Worm (Caenorhabditis elegans) whole organism, early embryonic: ENCODE results near the gene nlp-64.
"Not testable (repeated sequence)": the region's sequence is repeated elsewhere in the genome, so short reads cannot be mapped to it uniquely, and the experiment has no call there.

Experiments
- B0310.2 ChIP-seq: sonication (generic microtip); optimal IDR thresholded peaks from 2 replicates; lab custom pipeline; 2016; ENCODE audit warnings: mild to moderate bottlenecking, missing genetic modification characterization, missing compliant biosample characterization
- F13C5.2 ChIP-seq: sonication (generic microtip); optimal IDR thresholded peaks from 2 replicates; lab custom pipeline; 2017; ENCODE audit warnings: mild to moderate bottlenecking, missing genetic modification characterization, inconsistent platforms, missing compliant biosample characterization
- aly-1 ChIP-seq: sonication (generic microtip); optimal IDR thresholded peaks from 2 replicates; lab custom pipeline; 2016; ENCODE audit warnings: missing genetic modification characterization, missing compliant biosample characterization
- ama-1 ChIP-seq: fragments of 150-350 bp; optimal IDR thresholded peaks from 2 replicates; lab custom pipeline; 2014
- ceh-13 ChIP-seq: fragments of 200-800 bp; sonication (Bioruptor generic); optimal IDR thresholded peaks from 2 replicates; lab custom pipeline; 2018; ENCODE audit warnings: mild to moderate bottlenecking, missing genetic modification characterization, missing compliant biosample characterization
- ceh-36 ChIP-seq: sonication (generic microtip); optimal IDR thresholded peaks from 2 replicates; lab custom pipeline; 2016; ENCODE audit warnings: missing genetic modification characterization, inconsistent platforms, missing compliant biosample characterization
- ets-7 ChIP-seq: sonication (generic microtip); optimal IDR thresholded peaks from 2 replicates; lab custom pipeline; 2016; ENCODE audit warnings: missing genotype, missing genetic modification characterization, missing compliant biosample characterization
- flt-1 ChIP-seq: fragments of 200-800 bp; sonication (Bioruptor generic); IDR thresholded peaks from 2 replicates; pipeline ENCODE4 v1.3.6; 2022; ENCODE audit warnings: missing genetic modification characterization, missing compliant biosample characterization
- hmbx-1 ChIP-seq: sonication (generic microtip); optimal IDR thresholded peaks from 2 replicates; lab custom pipeline; 2016; ENCODE audit warnings: mild to moderate bottlenecking, missing genetic modification characterization, missing compliant biosample characterization
- hmg-4 ChIP-seq: fragments of 200-800 bp; sonication (Bioruptor generic); optimal IDR thresholded peaks from 2 replicates; lab custom pipeline; 2018; ENCODE audit warnings: mild to moderate bottlenecking, missing genetic modification characterization, missing compliant biosample characterization
- hnd-1 ChIP-seq: sonication (generic microtip); optimal IDR thresholded peaks from 2 replicates; lab custom pipeline; 2016; ENCODE audit warnings: missing genetic modification characterization, missing compliant biosample characterization
- pes-1 ChIP-seq: fragments of 200-800 bp; sonication (Bioruptor generic); IDR thresholded peaks from 2 replicates; pipeline ENCODE4 v1.3.6; 2022; ENCODE audit warnings: missing genetic modification reagents, missing genetic modification characterization, missing compliant biosample characterization
- scrt-1 ChIP-seq: fragments of 200-800 bp; sonication (Bioruptor generic); IDR thresholded peaks from 2 replicates; pipeline ENCODE4 v1.3.6; 2022; ENCODE audit warnings: missing genetic modification characterization, missing compliant biosample characterization
- sea-1 ChIP-seq: fragments of 200-800 bp; sonication (Bioruptor generic); conservative IDR thresholded peaks from 2 replicates; pipeline ENCODE4 v1.3.6; 2022; ENCODE audit warnings: missing genetic modification characterization, missing compliant biosample characterization
- tbx-11 ChIP-seq: fragments of 200-800 bp; sonication (Bioruptor generic); IDR thresholded peaks from 2 replicates; pipeline ENCODE4 v1.3.6; 2022; ENCODE audit warnings: missing genetic modification characterization, missing compliant biosample characterization
- tbx-37 ChIP-seq: fragments of 200-800 bp; sonication (Bioruptor generic); conservative IDR thresholded peaks from 2 replicates; pipeline ENCODE4 v1.3.6; 2022; ENCODE audit warnings: missing genetic modification reagents, missing genetic modification characterization, missing compliant biosample characterization
- tra-4 ChIP-seq: sonication (generic microtip); optimal IDR thresholded peaks from 2 replicates; lab custom pipeline; 2017; ENCODE audit warnings: missing genetic modification characterization, missing compliant biosample characterization

Gene nlp-64

DNA sequence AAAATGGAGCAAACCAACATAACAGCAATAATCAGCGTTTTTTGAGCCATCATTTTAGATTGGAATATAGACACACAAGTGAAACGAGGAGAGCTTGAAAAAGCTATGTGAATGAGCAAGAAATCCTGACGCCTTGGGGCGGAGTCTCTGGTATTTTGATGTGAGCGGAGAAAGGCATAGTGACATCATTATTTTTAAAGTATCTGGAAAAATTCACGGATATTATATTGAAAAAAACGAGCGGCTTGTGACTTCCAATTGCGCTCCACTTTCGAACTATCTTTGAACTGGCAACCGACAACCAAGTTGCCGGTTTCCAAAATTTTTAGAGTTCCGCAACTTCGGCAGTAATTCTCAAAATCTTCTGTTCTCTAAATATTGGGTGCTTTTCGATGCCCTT lies at the start of gene nlp-64:
Gene nlp-64, minus strand, starts transcription at position 101 of the 400 bp plus-strand sequence.
- TF ChIP-seq hmg-4 (GFP tag; lab: Kevin White, UChicago) (no peak), flt-1 (GFP tag; lab: Robert Waterston, UW) (no peak), pes-1 (GFP tag; lab: Robert Waterston, UW) (no peak), tra-4 (tag; lab: Kevin White, UChicago) (no peak), sea-1 (GFP tag; lab: Robert Waterston, UW) (no peak), hnd-1 (tag; lab: Kevin White, UChicago) (no peak), tbx-11 (GFP tag; lab: Robert Waterston, UW) (no peak), ama-1 (no peak), aly-1 (tag; lab: Kevin White, UChicago) (no peak), B0310.2 (tag; lab: Kevin White, UChicago) (no peak), F13C5.2 (tag; lab: Kevin White, UChicago) (no peak), ets-7 (no peak), scrt-1 (GFP tag; lab: Robert Waterston, UW) (no peak)

DNA sequence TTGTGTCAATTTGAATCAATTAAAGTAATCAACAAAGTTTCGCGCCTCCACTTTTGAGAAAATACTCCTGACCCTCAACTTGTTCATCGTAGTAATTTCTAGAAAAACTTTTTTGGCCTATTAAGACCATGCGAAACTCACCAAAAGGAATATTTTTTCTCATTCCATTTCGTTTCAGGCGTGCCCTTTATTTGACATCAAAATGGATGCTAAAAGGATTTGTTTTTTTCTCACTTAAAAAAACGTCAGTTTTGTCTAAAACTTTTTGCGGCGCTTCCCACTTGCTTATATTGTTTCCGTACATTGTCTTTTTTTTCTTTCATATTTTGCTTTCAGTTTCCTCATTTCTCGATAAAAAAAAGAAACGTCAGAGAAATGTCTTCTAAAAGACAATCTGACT lies 49.4 kb upstream of the nlp-64 start, which contains the start of gene C04E7.5:
Gene C04E7.5, plus strand, starts transcription at position 301 of the 400 bp plus-strand sequence.
- TF ChIP-seq aly-1 (tag; lab: Kevin White, UChicago) (no peak), F13C5.2 (tag; lab: Kevin White, UChicago) (no peak), ceh-13 (GFP tag; lab: Kevin White, UChicago) (no peak), ama-1 (no peak), ceh-36 (tag; lab: Kevin White, UChicago) (no peak), sea-1 (GFP tag; lab: Robert Waterston, UW) (no peak), pes-1 (GFP tag; lab: Robert Waterston, UW) (no peak), scrt-1 (GFP tag; lab: Robert Waterston, UW) (no peak)

DNA sequence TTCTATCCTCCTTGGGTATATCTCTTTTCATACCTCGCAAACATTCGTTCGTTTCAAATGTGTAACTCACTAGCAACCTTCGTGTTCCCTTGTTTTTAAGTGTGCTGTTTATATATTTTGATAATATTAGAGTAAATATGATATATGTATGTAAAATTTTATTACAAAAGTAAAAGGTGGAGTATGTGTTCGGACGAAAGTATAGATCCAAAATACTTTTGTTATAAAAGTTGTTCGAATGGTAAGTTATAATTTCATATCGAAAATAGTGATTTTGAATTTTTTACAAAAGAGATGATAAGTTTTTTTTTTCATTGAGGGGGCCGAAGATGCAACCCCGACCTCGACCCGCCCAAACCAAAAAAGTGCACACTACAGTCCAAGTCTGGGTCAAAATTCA lies 46.7 kb upstream of the nlp-64 start, which contains the start of gene C04E7.1:
Gene C04E7.1, plus strand, starts transcription at position 301 of the 400 bp plus-strand sequence.
- TF ChIP-seq F13C5.2 (tag; lab: Kevin White, UChicago), result no peak
- no peak for TF ChIP-seq ama-1

DNA sequence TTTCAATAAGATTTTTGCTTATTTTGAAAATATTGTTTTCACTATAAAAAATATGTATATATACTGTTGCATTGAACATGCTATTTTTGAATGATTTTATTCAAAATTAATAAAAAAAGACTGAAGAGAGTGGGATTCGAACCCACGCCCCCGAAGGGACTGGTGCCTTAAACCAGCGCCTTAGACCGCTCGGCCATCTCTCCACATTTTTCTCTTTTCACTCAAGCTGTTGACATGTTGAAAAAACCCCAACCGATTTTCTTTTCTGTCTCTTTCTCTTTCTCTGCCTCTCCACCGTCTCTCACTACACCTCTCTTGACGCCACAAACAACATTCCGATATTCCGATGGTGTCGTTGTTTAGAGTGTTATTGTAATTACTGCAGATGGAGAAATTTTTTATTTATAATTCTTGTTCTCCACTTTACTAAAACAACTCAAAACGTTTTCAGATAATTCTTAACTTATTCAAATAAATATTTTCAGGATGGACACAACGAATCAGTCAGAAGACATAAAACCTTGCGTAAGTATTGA lies 42.1 kb upstream of the nlp-64 start, which contains the start of gene sor-3:
Gene sor-3, plus strand, starts transcription at position 486 of the 536 bp plus-strand sequence.
- TF ChIP-seq hmbx-1 (tag; lab: Kevin White, UChicago), result peak; percentile 65
- TF ChIP-seq tra-4 (tag; lab: Kevin White, UChicago), result peak; percentile 75
- peak; percentile 94 for TF ChIP-seq hmg-4 (GFP tag; lab: Kevin White, UChicago)
- TF ChIP-seq ceh-36 (tag; lab: Kevin White, UChicago), result peak; percentile 78
- peak; percentile 91 for TF ChIP-seq pes-1 (GFP tag; lab: Robert Waterston, UW)
- TF ChIP-seq scrt-1 (GFP tag; lab: Robert Waterston, UW), result peak; percentile 90
- TF ChIP-seq ets-7, result peak; percentile 62
- TF ChIP-seq flt-1 (GFP tag; lab: Robert Waterston, UW), result peak; percentile 85
- peak; percentile 70 for TF ChIP-seq ceh-13 (GFP tag; lab: Kevin White, UChicago)
- peak; percentile 90 for TF ChIP-seq tbx-11 (GFP tag; lab: Robert Waterston, UW)
- TF ChIP-seq tbx-37, result peak; percentile 94
- peak; percentile 96 for TF ChIP-seq F13C5.2 (tag; lab: Kevin White, UChicago)
- TF ChIP-seq aly-1 (tag; lab: Kevin White, UChicago), result peak; percentile 69
- no peak for TF ChIP-seq ama-1
- peak; percentile 65 for TF ChIP-seq B0310.2 (tag; lab: Kevin White, UChicago)
- peak; percentile 85 for TF ChIP-seq hnd-1 (tag; lab: Kevin White, UChicago)
- TF ChIP-seq sea-1 (GFP tag; lab: Robert Waterston, UW), result peak; percentile 91

DNA sequence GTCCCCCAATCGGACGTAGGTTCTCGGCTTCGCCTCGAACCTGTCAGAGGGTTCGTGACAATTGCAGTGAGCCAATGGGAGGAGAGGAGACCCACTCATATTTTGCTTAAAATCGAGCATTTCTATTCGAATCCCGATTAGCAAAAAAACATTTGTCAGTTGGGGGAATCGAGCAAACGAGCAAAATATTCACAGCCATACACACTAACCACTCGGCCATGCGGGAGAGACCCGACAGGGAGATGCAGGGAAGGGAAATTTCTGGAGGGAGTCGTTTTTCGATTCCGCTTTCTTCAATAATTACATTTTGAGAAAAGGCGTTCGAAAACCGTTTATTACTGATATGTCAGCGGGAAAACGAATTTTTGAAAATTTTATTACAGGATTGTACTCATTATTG lies 40.3 kb upstream of the nlp-64 start:
- peak; percentile 87 for TF ChIP-seq tbx-11 (GFP tag; lab: Robert Waterston, UW)
- TF ChIP-seq ceh-36 (tag; lab: Kevin White, UChicago), result peak; percentile 18
- TF ChIP-seq tbx-37, result peak; percentile 89
- TF ChIP-seq flt-1 (GFP tag; lab: Robert Waterston, UW), result peak; percentile 93
- peak; percentile 90 for TF ChIP-seq sea-1 (GFP tag; lab: Robert Waterston, UW)
- peak; percentile 91 for TF ChIP-seq scrt-1 (GFP tag; lab: Robert Waterston, UW)
- peak; percentile 93 for TF ChIP-seq pes-1 (GFP tag; lab: Robert Waterston, UW)

DNA sequence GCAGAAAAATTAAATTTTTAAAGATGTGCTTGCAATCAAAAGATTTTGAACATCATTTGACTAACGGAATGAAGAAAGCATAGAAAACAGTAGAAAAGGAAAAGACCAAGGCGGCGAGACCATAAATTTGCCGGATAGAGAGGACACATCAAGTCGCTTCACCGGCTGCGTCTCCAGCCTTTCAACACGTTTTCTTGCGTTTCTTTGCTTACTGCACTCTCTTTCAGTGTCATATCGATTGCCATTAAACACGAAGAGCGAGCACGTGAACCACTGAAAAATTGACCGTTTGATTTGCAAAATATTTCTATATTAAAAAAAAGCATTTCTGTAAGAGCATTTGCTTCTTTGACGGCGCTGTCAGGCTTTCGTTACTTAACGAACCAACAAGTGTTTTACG lies 37.0 kb upstream of the nlp-64 start:
- TF ChIP-seq pes-1 (GFP tag; lab: Robert Waterston, UW) (no peak), hmbx-1 (tag; lab: Kevin White, UChicago) (no peak), hmg-4 (GFP tag; lab: Kevin White, UChicago) (no peak), tra-4 (tag; lab: Kevin White, UChicago) (no peak), F13C5.2 (tag; lab: Kevin White, UChicago) (no peak), B0310.2 (tag; lab: Kevin White, UChicago) (no peak), flt-1 (GFP tag; lab: Robert Waterston, UW) (no peak), ets-7 (no peak), tbx-11 (GFP tag; lab: Robert Waterston, UW) (no peak), aly-1 (tag; lab: Kevin White, UChicago) (no peak), ama-1 (no peak)

DNA sequence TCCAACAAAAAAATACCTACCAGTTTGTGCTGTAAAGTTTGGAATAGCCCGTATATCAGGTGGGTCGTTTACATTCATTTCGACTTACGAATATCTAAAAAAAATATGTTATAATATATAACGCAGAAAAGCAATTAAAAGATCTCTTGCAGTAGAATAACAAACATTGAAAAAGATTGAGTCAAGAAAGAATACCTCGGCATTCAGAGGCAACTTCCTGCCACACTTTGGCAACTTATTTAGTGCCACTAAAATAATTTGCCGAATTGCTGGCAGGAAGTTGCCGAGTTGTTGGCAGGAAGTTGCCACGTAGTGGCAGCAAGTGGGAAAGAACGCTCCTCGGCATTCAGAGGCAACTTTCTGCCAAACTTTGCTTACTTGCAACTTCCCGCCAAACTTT lies 36.0 kb upstream of the nlp-64 start, which contains the start of gene C04E7.3:
Gene C04E7.3, minus strand, starts transcription at position 101 of the 400 bp plus-strand sequence.
- TF ChIP-seq F13C5.2 (tag; lab: Kevin White, UChicago); ets-7; tbx-37: not testable (repeated sequence)

DNA sequence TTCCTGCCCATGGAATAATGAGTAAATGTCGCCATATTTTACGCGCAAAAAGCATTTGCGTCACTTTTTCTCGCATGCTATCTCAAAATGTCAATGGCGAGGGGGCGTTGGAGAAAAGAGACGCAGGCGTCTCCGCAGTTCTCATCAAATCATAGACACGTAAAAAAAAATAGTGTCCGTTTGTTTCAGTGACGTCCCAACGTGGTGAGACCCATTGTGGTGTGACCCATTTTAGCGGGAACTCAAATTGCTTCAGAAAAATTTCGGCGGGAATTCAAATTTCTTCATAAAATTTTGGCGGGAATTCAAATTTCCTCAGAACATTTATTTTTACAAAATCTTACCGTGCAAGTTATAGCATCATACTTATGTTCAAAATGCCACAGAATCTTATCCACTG lies 32.7 kb upstream of the nlp-64 start:
- TF ChIP-seq sea-1 (GFP tag; lab: Robert Waterston, UW) (no peak), flt-1 (GFP tag; lab: Robert Waterston, UW) (no peak), tbx-37 (no peak), aly-1 (tag; lab: Kevin White, UChicago) (no peak), B0310.2 (tag; lab: Kevin White, UChicago) (no peak)
